Worm (Caenorhabditis elegans) whole organism, mixed stage, embryonic: ENCODE measurements around the gene F21H7.3.

Experiments used
- bed-3 ChIP-seq: fragments of 200-800 bp; sonication (Bioruptor generic); optimal IDR thresholded peaks from 3 replicates; lab custom pipeline; 2018; ENCODE audit warnings: mild to moderate bottlenecking, missing genetic modification characterization, moderate library complexity, missing compliant biosample characterization
- blmp-1 ChIP-seq: fragments of 150-350 bp; optimal IDR thresholded peaks from 2 replicates; lab custom pipeline; 2014; ENCODE audit warnings: missing biosample characterization, missing genetic modification characterization
- ceh-39 ChIP-seq: fragments of 150-350 bp; optimal IDR thresholded peaks from 2 replicates; lab custom pipeline; 2014; ENCODE audit warnings: missing biosample characterization, missing genetic modification characterization
- ceh-43 ChIP-seq: fragments of 200-800 bp; sonication (Bioruptor generic); optimal IDR thresholded peaks from 2 replicates; lab custom pipeline; 2018; ENCODE audit warnings: mild to moderate bottlenecking, missing genetic modification characterization, moderate library complexity, missing compliant biosample characterization
- ceh-83 ChIP-seq: fragments of 200-800 bp; sonication (Bioruptor generic); optimal IDR thresholded peaks from 2 replicates; lab custom pipeline; 2018; ENCODE audit warnings: mild to moderate bottlenecking, missing genetic modification characterization, missing compliant biosample characterization
- ces-1 ChIP-seq: fragments of 150-350 bp; optimal IDR thresholded peaks from 2 replicates; lab custom pipeline; 2014; ENCODE audit warnings: missing biosample characterization, missing genetic modification reagents, missing genetic modification characterization
- cnd-1 ChIP-seq: fragments of 200-800 bp; sonication (Bioruptor generic); optimal IDR thresholded peaks from 2 replicates; lab custom pipeline; 2018; ENCODE audit warnings: mild to moderate bottlenecking, missing genetic modification characterization, missing compliant biosample characterization
- drap-1 ChIP-seq: fragments of 200-800 bp; sonication (Bioruptor generic); optimal IDR thresholded peaks from 3 replicates; lab custom pipeline; 2018; ENCODE audit warnings: mild to moderate bottlenecking, missing genetic modification characterization, missing compliant biosample characterization
- elt-1 ChIP-seq: sonication (generic microtip); optimal IDR thresholded peaks from 2 replicates; lab custom pipeline; 2017; ENCODE audit warnings: missing genetic modification characterization, mild to moderate bottlenecking, missing compliant biosample characterization, antibody characterized with exemption, moderate library complexity, borderline replicate concordance; ENCODE audit not compliant: insufficient read depth
- elt-3 ChIP-seq: fragments of 150-350 bp; optimal IDR thresholded peaks from 2 replicates; lab custom pipeline; 2014; ENCODE audit warnings: missing biosample characterization, missing genetic modification characterization
- flh-1 ChIP-seq: fragments of 200-800 bp; sonication (Bioruptor generic); optimal IDR thresholded peaks from 2 replicates; lab custom pipeline; 2018; ENCODE audit warnings: mild to moderate bottlenecking, missing genetic modification characterization, moderate library complexity, missing compliant biosample characterization
- ham-2 ChIP-seq: fragments of 200-800 bp; sonication (Bioruptor generic); optimal IDR thresholded peaks from 2 replicates; lab custom pipeline; 2018; ENCODE audit warnings: mild to moderate bottlenecking, missing genetic modification characterization, missing compliant biosample characterization
- hlh-1 ChIP-seq: fragments of 150-350 bp; optimal IDR thresholded peaks from 2 replicates; lab custom pipeline; 2014; ENCODE audit warnings: missing biosample characterization, missing genetic modification reagents, missing genetic modification characterization
- lin-32 ChIP-seq: fragments of 200-800 bp; sonication (Bioruptor generic); optimal IDR thresholded peaks from 2 replicates; lab custom pipeline; 2018; ENCODE audit warnings: mild to moderate bottlenecking, missing genetic modification characterization, missing compliant biosample characterization
- lsy-2 ChIP-seq: fragments of 150-350 bp; optimal IDR thresholded peaks from 2 replicates; lab custom pipeline; 2014; ENCODE audit warnings: missing biosample characterization, missing genetic modification characterization
- mab-5 ChIP-seq: fragments of 150-350 bp; optimal IDR thresholded peaks from 2 replicates; lab custom pipeline; 2014; ENCODE audit warnings: missing biosample characterization, missing genetic modification characterization
- mep-1 ChIP-seq: fragments of 150-350 bp; optimal IDR thresholded peaks from 2 replicates; lab custom pipeline; 2017; ENCODE audit warnings: missing biosample characterization, missing genetic modification reagents, missing genetic modification characterization, inconsistent platforms
- mls-2 ChIP-seq: sonication (generic microtip); optimal IDR thresholded peaks from 2 replicates; lab custom pipeline; 2016; ENCODE audit warnings: mild to moderate bottlenecking, missing genetic modification characterization, moderate library complexity, missing compliant biosample characterization
- nhr-12 ChIP-seq: fragments of 150-350 bp; optimal IDR thresholded peaks from 2 replicates; lab custom pipeline; 2014; ENCODE audit warnings: missing biosample characterization, missing genetic modification characterization
- nhr-2 ChIP-seq: fragments of 150-350 bp; optimal IDR thresholded peaks from 2 replicates; lab custom pipeline; 2014; ENCODE audit warnings: missing biosample characterization, missing genetic modification characterization
- nhr-237 ChIP-seq: fragments of 150-350 bp; optimal IDR thresholded peaks from 2 replicates; lab custom pipeline; 2014; ENCODE audit warnings: missing biosample characterization, missing genetic modification characterization
- nhr-28 ChIP-seq: fragments of 150-350 bp; optimal IDR thresholded peaks from 2 replicates; lab custom pipeline; 2014; ENCODE audit warnings: missing biosample characterization, missing genetic modification characterization
- nhr-76 ChIP-seq: sonication (generic microtip); optimal IDR thresholded peaks from 2 replicates; lab custom pipeline; 2017; ENCODE audit warnings: missing biosample characterization, missing genetic modification characterization
- pha-4 ChIP-seq: fragments of 150-350 bp; optimal IDR thresholded peaks from 2 replicates; lab custom pipeline; 2018; ENCODE audit warnings: missing biosample characterization, missing genetic modification reagents, missing genetic modification characterization
- sem-2 ChIP-seq: fragments of 200-800 bp; sonication (Bioruptor generic); optimal IDR thresholded peaks from 2 replicates; lab custom pipeline; 2018; ENCODE audit warnings: mild to moderate bottlenecking, missing genetic modification characterization, missing compliant biosample characterization
- snpc-4 ChIP-seq: fragments of 150-350 bp; optimal IDR thresholded peaks from 2 replicates; lab custom pipeline; 2014; ENCODE audit warnings: missing biosample characterization, missing genetic modification characterization
- sptf-1 ChIP-seq: sonication (generic microtip); optimal IDR thresholded peaks from 2 replicates; lab custom pipeline; 2017; ENCODE audit warnings: mild to moderate bottlenecking, missing genetic modification characterization, moderate library complexity, missing compliant biosample characterization
- tbx-8 ChIP-seq: fragments of 200-800 bp; sonication (Bioruptor generic); optimal IDR thresholded peaks from 2 replicates; lab custom pipeline; 2018; ENCODE audit warnings: mild to moderate bottlenecking, missing genetic modification characterization, moderate library complexity, missing compliant biosample characterization
- unc-120 ChIP-seq: sonication (generic microtip); optimal IDR thresholded peaks from 2 replicates; lab custom pipeline; 2017; ENCODE audit warnings: missing genetic modification characterization, missing compliant biosample characterization; ENCODE audit not compliant: poor library complexity, severe bottlenecking
- unc-39 ChIP-seq: fragments of 150-350 bp; optimal IDR thresholded peaks from 2 replicates; lab custom pipeline; 2014; ENCODE audit warnings: missing biosample characterization, missing genetic modification characterization
- unc-62 ChIP-seq: fragments of 150-350 bp; optimal IDR thresholded peaks from 2 replicates; lab custom pipeline; 2014; ENCODE audit warnings: missing biosample characterization, missing genetic modification reagents, missing genetic modification characterization
- zip-8 ChIP-seq: fragments of 150-350 bp; optimal IDR thresholded peaks from 2 replicates; lab custom pipeline; 2014; ENCODE audit warnings: missing biosample characterization, missing genetic modification characterization
- ztf-11 ChIP-seq: fragments of 150-350 bp; optimal IDR thresholded peaks from 2 replicates; lab custom pipeline; 2014; ENCODE audit warnings: missing biosample characterization, missing genetic modification characterization

F21H7.3 gene

DNA sequence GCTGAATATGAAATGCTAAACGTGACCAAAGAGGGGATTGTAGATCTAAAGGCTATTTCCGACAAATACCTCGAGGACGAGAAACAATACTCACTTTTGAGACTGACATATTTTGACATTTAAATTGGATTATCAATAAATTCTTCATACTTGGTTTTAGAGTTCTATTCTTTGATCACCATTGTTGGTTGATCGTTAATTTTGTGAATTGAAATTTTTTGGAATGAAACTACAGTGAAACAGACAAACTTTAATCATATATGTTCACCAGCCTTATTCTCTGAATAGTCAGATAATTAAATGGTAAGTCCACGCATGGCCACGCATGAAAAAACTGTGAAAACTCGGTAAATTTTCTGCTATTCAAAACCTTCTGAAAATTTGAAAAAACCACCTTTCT, 32.4 kb downstream of the F21H7.3 start, which contains the start of gene F11A5.18:
TSS of gene F11A5.18 (plus strand) at position 301 of the 400 bp plus-strand sequence.
- TF ChIP-seq lin-32 (no peak), pha-4 (tag; lab: Kevin White, UChicago) (no peak), blmp-1 (no peak), hlh-1 (tag; lab: Kevin White, UChicago) (no peak), nhr-76 (no peak), ceh-83 (GFP tag; lab: Kevin White, UChicago) (no peak), ztf-11 (no peak), tbx-8 (GFP tag; lab: Kevin White, UChicago) (no peak), sptf-1 (no peak), flh-1 (GFP tag; lab: Kevin White, UChicago) (no peak), bed-3 (GFP tag; lab: Kevin White, UChicago) (no peak), zip-8 (tag; lab: Kevin White, UChicago) (no peak)

DNA sequence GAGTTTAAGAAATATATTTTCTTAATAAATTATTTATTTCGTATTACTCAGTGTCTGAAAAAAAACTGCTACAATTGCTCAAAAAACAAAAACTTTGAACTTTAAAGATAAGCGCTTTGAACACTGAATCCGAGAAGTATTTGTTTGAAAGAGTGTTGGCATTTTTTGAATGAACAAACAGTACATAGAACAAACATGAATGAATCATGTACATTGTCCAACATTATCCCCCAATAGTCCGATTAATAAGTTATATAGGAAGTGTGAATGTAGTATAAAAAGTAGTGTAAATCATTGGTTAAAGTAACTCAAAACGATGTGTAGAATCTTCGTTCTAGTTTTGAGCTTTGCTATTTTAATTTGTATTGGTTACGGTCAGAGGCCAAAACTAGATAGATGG, 33.3 kb downstream of the F21H7.3 start, which contains the start of gene F11A5.17:
TSS of gene F11A5.17 (plus strand) at position 301 of the 400 bp plus-strand sequence.
- TF ChIP-seq ceh-39 (tag; lab: Kevin White, UChicago), result no peak
- no peak for TF ChIP-seq drap-1 (GFP tag; lab: Kevin White, UChicago)
- no peak for TF ChIP-seq mab-5 (tag; lab: Kevin White, UChicago)
- no peak for TF ChIP-seq tbx-8 (GFP tag; lab: Kevin White, UChicago)
- no peak for TF ChIP-seq nhr-2 (tag; lab: Kevin White, UChicago)
- no peak for TF ChIP-seq sem-2
- TF ChIP-seq pha-4 (tag; lab: Kevin White, UChicago), result no peak
- no peak for TF ChIP-seq unc-120 (tag; lab: Kevin White, UChicago)
- TF ChIP-seq ztf-11, result no peak
- no peak for TF ChIP-seq ham-2 (GFP tag; lab: Kevin White, UChicago)
- no peak for TF ChIP-seq unc-62 (GFP tag; lab: Kevin White, UChicago)
- no peak for TF ChIP-seq ceh-43
- TF ChIP-seq blmp-1, result no peak

DNA sequence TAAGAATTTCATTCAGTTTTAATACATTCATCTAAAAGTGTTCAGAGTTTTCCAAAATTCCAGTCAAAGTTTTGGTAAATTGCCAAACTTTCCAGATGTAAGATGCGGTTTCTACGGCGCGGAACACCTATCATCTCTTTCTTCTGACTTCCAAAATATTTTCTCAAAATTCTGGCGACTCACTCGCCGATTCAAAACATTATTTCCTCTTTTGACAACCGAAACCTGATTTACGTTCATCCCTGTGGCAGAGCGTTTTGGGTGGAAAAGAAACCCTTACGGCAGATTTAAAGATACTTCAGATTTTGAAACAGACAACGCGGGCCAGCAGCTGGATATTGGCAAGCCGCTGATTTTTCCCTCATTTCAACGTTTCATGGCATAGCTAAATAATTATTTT, 37.0 kb downstream of the F21H7.3 start, which contains the start of gene F11A5.5:
TSS of gene F11A5.5 (plus strand) at position 301 of the 400 bp plus-strand sequence.
- no peak for TF ChIP-seq ztf-11
- no peak for TF ChIP-seq pha-4 (tag; lab: Kevin White, UChicago)
- no peak for TF ChIP-seq ceh-43
- TF ChIP-seq zip-8 (tag; lab: Kevin White, UChicago), result no peak
- TF ChIP-seq nhr-76, result no peak
- TF ChIP-seq flh-1 (GFP tag; lab: Kevin White, UChicago), result no peak
- TF ChIP-seq nhr-12, result no peak
- no peak for TF ChIP-seq elt-1 (tag; lab: Kevin White, UChicago)
- TF ChIP-seq elt-3 (tag; lab: Kevin White, UChicago), result no peak
- TF ChIP-seq lin-32, result no peak
- no peak for TF ChIP-seq mab-5 (tag; lab: Kevin White, UChicago)
- no peak for TF ChIP-seq snpc-4 (tag; lab: Kevin White, UChicago)
- TF ChIP-seq ham-2 (GFP tag; lab: Kevin White, UChicago), result no peak
- no peak for TF ChIP-seq nhr-237
- TF ChIP-seq unc-39 (tag; lab: Kevin White, UChicago), result no peak
- no peak for TF ChIP-seq hlh-1 (tag; lab: Kevin White, UChicago)
- no peak for TF ChIP-seq mls-2 (tag; lab: Kevin White, UChicago)
- TF ChIP-seq nhr-28 (tag; lab: Kevin White, UChicago), result no peak
- TF ChIP-seq ceh-83 (GFP tag; lab: Kevin White, UChicago), result no peak
- no peak for TF ChIP-seq lsy-2

DNA sequence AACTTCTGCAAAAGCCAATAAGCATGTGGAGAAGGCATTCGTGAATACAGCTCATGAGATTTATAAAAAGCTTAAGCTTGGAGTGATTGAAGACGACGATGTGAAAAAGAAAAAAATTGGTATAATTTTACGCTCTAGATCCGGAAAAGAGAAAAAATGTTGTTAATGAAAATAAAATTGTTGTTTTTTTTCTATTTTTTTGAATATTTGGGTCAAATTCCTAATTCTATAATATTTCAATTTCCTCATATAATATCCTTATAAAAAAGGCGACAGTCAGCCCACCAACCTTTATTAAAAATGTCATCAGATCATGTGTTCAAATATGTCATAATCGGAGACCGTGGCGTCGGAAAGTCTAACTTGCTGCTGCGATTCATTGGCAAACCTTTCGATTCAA, 39.7 kb downstream of the F21H7.3 start, which contains the start of gene rabr-3:
TSS of gene rabr-3 (plus strand) at position 301 of the 400 bp plus-strand sequence.
- TF ChIP-seq lsy-2, result no peak
- no peak for TF ChIP-seq bed-3 (GFP tag; lab: Kevin White, UChicago)
- TF ChIP-seq elt-3 (tag; lab: Kevin White, UChicago), result no peak
- no peak for TF ChIP-seq ces-1 (GFP tag; lab: Kevin White, UChicago)
- no peak for TF ChIP-seq mep-1 (tag; lab: Kevin White, UChicago)
- no peak for TF ChIP-seq unc-62 (GFP tag; lab: Kevin White, UChicago)
- TF ChIP-seq nhr-28 (tag; lab: Kevin White, UChicago), result no peak
- TF ChIP-seq cnd-1 (tag; lab: Kevin White, UChicago), result no peak
- no peak for TF ChIP-seq hlh-1 (tag; lab: Kevin White, UChicago)
- TF ChIP-seq unc-120 (tag; lab: Kevin White, UChicago), result no peak
- no peak for TF ChIP-seq nhr-76
